2 worm cellular contexts compared by ENCODE assay signal in the genomic region with DNA sequence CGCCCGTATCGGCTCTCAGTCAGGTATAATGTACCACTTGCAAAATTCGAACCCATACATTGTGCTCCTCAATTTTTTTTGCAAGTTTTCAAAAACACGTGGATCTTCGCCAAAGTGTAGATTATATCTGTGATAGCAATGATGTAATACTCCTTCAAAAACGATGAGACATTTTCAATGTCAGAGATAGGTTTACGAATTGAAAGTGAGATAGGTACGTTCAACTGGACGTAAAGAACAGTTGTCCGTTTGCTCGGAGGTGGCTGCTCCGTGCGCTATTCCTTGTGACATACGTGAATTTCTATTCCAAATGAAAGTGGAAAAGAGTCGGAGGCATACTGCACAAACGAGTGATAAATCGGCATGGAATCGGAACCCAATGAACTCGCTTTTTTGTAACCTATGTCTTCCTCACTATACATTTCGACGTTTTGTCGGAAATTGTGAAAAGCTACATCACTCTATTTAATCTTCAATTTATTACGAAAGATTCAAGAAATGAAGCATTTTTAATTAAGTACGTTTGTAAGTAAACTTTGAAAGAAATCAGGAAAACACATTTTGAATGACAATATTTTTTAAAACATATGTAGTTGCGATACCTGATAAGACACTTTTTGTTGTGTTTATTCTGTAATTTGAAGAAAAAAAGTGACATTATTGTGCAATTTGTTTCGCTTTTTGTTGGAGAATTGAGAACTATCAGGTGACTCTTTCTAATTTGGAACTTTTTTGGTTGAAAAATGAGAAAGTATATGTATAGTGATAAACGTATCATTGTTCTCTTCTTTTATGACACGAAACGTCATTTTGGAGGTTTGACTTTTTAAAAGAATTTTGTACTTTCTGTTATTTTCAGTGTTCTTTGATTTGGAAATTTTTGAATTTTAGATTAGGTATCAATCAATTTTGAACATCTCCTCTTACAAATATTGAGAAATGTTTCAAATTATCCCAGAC.
A peak's percentile ranks its signal among the peaks of the same experiment; 100 is the strongest.
TF ChIP-seq lines count a peak whose summit lies in the region.

No protein-coding gene starts in this region.

TF ChIP-seq in whole organism, L2 larva, 48 proteins besides CTCF, POLR2A, EP300 and RAD21 (continued from another document):
- no peak for TF ChIP-seq nhr-237 (tag; optimal IDR thresholded peaks at IDR 0.05; lab: Kevin White, UChicago)

TF ChIP-seq in whole organism, L4 larva, 104 proteins besides CTCF, POLR2A, EP300 and RAD21 (continued from another document):
- TF ChIP-seq cey-2 (tag; optimal IDR thresholded peaks at IDR 0.05; lab: Kevin White, UChicago; ENCODE audit: borderline replicate concordance, insufficient read depth) (peak; percentile 46), pqm-1 (tag; optimal IDR thresholded peaks at IDR 0.05; lab: Kevin White, UChicago) (peak; percentile 61), ama-1 (optimal IDR thresholded peaks at IDR 0.05; lab: Kevin White, UChicago) (no peak), lin-15B (tag; optimal IDR thresholded peaks at IDR 0.05; lab: Kevin White, UChicago) (no peak), skn-1 (tag; optimal IDR thresholded peaks at IDR 0.05; lab: Kevin White, UChicago) (no peak), ztf-7 (tag; optimal IDR thresholded peaks at IDR 0.05; lab: Kevin White, UChicago) (no peak), aha-1 (tag; lab: Kevin White, UChicago) (peak; percentile 83), nhr-6 (tag; optimal IDR thresholded peaks at IDR 0.05; lab: Kevin White, UChicago) (no peak), attf-4 (tag; optimal IDR thresholded peaks at IDR 0.05; lab: Kevin White, UChicago) (no peak), hif-1 (tag; optimal IDR thresholded peaks at IDR 0.05; lab: Kevin White, UChicago) (no peak), mdl-1 (tag; optimal IDR thresholded peaks at IDR 0.05; lab: Kevin White, UChicago) (peak in 1 of 2 experiments; percentile 22), dmd-6 (GFP tag; IDR thresholded peaks at IDR 0.05; lab: Robert Waterston, UW) (peak; percentile 79), lsy-2 (tag; optimal IDR thresholded peaks at IDR 0.05; lab: Kevin White, UChicago) (peak in 1 of 2 experiments; percentile 11), ztf-11 (tag; optimal IDR thresholded peaks at IDR 0.05; lab: Kevin White, UChicago) (no peak), hlh-30 (tag; optimal IDR thresholded peaks at IDR 0.05; lab: Kevin White, UChicago; ENCODE audit: insufficient read depth) (peak; percentile 14), daf-12 (tag; optimal IDR thresholded peaks at IDR 0.05; lab: Kevin White, UChicago) (no peak), mdt-29 (GFP tag; IDR thresholded peaks at IDR 0.05; lab: Robert Waterston, UW) (no peak), snpc-4 (tag; optimal IDR thresholded peaks at IDR 0.05; lab: Kevin White, UChicago) (no peak), nhr-28 (tag; optimal IDR thresholded peaks at IDR 0.05; lab: Kevin White, UChicago) (peak; percentile 80), nhr-11 (tag; optimal IDR thresholded peaks at IDR 0.05; lab: Kevin White, UChicago) (peak; percentile 38), nhr-42 (GFP tag; IDR thresholded peaks at IDR 0.05; lab: Robert Waterston, UW) (no peak), Y105C5A.15 (GFP tag; IDR thresholded peaks at IDR 0.05; lab: Robert Waterston, UW) (no peak), mep-1 (tag; optimal IDR thresholded peaks at IDR 0.05; lab: Kevin White, UChicago) (peak; percentile 39), dmd-9 (GFP tag; IDR thresholded peaks at IDR 0.05; lab: Robert Waterston, UW) (no peak), fos-1 (tag; optimal IDR thresholded peaks at IDR 0.05; lab: Kevin White, UChicago) (peak; percentile 67), mxl-3 (GFP tag; optimal IDR thresholded peaks at IDR 0.05; lab: Kevin White, UChicago) (peak; percentile 55), D1046.2 (GFP tag; IDR thresholded peaks at IDR 0.05; lab: Robert Waterston, UW) (no peak), arid-1 (GFP tag; conservative IDR thresholded peaks at IDR 0.05; lab: Robert Waterston, UW) (no peak), dve-1 (tag; optimal IDR thresholded peaks at IDR 0.05; lab: Kevin White, UChicago; ENCODE audit: insufficient read depth) (peak; percentile 78), unc-62 (GFP tag; optimal IDR thresholded peaks at IDR 0.05 in 1 of 2; lab: Kevin White, UChicago) (peak in 1 of 2 experiments; percentile 92), unc-62 (tag; optimal IDR thresholded peaks at IDR 0.05; lab: Kevin White, UChicago) (no peak), ces-1 (GFP tag; optimal IDR thresholded peaks at IDR 0.05; lab: Kevin White, UChicago) (no peak), nhr-77 (tag; optimal IDR thresholded peaks at IDR 0.05; lab: Kevin White, UChicago) (peak; percentile 89), hlh-11 (tag; optimal IDR thresholded peaks at IDR 0.05; lab: Kevin White, UChicago) (peak; percentile 10), ceh-82 (tag; optimal IDR thresholded peaks at IDR 0.05; lab: Kevin White, UChicago) (no peak), lin-29 (GFP tag; IDR thresholded peaks at IDR 0.05; lab: Robert Waterston, UW) (no peak), mxl-2 (GFP tag; conservative IDR thresholded peaks at IDR 0.05; lab: Robert Waterston, UW) (no peak), R02D3.7 (tag; optimal IDR thresholded peaks at IDR 0.05; lab: Kevin White, UChicago) (no peak), ceh-32 (tag; optimal IDR thresholded peaks at IDR 0.05; lab: Kevin White, UChicago; ENCODE audit: poor library complexity) (no peak), ctbp-1 (GFP tag; IDR thresholded peaks at IDR 0.05; lab: Robert Waterston, UW) (no peak), tag-97 (GFP tag; IDR thresholded peaks at IDR 0.05; lab: Robert Waterston, UW) (no peak), nhr-48 (tag; optimal IDR thresholded peaks at IDR 0.05; lab: Kevin White, UChicago) (peak; percentile 1), daf-16 (GFP tag; optimal IDR thresholded peaks at IDR 0.05; lab: Kevin White, UChicago) (peak in 1 of 2 experiments; percentile 31), daf-16 (tag; optimal IDR thresholded peaks at IDR 0.05; lab: Kevin White, UChicago) (peak; percentile 91)
